Fruit fly (Drosophila melanogaster) whole organism, prepupa: ENCODE results near the gene CG15914.

Experiments
- Blimp-1 ChIP-seq: fragments of 200-800 bp; sonication (Bioruptor generic); optimal IDR thresholded peaks from 3 replicates; lab custom pipeline; 2017; ENCODE audit warnings: missing biosample characterization, missing genetic modification characterization, mild to moderate bottlenecking, moderate library complexity, missing genetic modification reagents
- CG10631 ChIP-seq: fragments of 200-800 bp; sonication (Bioruptor generic); optimal IDR thresholded peaks from 2 replicates; lab custom pipeline; 2016; ENCODE audit warnings: missing biosample characterization, missing genetic modification characterization
- CG10669 ChIP-seq: fragments of 200-800 bp; sonication (Bioruptor generic); optimal IDR thresholded peaks from 3 replicates; lab custom pipeline; 2018; ENCODE audit warnings: missing biosample characterization, mild to moderate bottlenecking, missing genetic modification characterization, moderate library complexity
- CG11762 ChIP-seq: fragments of 200-800 bp; sonication (Bioruptor generic); optimal IDR thresholded peaks from 3 replicates; lab custom pipeline; 2016; ENCODE audit warnings: missing biosample characterization, missing genetic modification characterization; ENCODE audit not compliant: insufficient read depth
- CG11902 ChIP-seq: fragments of 200-800 bp; sonication (Bioruptor generic); optimal IDR thresholded peaks from 3 replicates; lab custom pipeline; 2016; ENCODE audit warnings: missing biosample characterization, missing genetic modification characterization
- CG16779 ChIP-seq: fragments of 200-800 bp; sonication (Bioruptor generic); optimal IDR thresholded peaks from 3 replicates; lab custom pipeline; 2017; ENCODE audit warnings: missing biosample characterization, mild to moderate bottlenecking, missing genetic modification characterization
- CG3032 ChIP-seq: fragments of 200-800 bp; optimal IDR thresholded peaks from 2 replicates; lab custom pipeline; 2019; ENCODE audit warnings: missing biosample characterization, mild to moderate bottlenecking, missing genetic modification characterization, moderate library complexity
- CG31627 ChIP-seq: fragments of 200-800 bp; sonication (Bioruptor generic); optimal IDR thresholded peaks from 3 replicates; lab custom pipeline; 2016; ENCODE audit warnings: missing biosample characterization, missing genetic modification characterization
- CG32006 ChIP-seq: fragments of 200-800 bp; sonication (Bioruptor generic); optimal IDR thresholded peaks from 3 replicates; lab custom pipeline; 2017; ENCODE audit warnings: missing biosample characterization, mild to moderate bottlenecking, missing genetic modification characterization
- CG34406 ChIP-seq: fragments of 200-800 bp; sonication (Bioruptor generic); optimal IDR thresholded peaks from 3 replicates; lab custom pipeline; 2016; ENCODE audit warnings: missing biosample characterization, missing genetic modification characterization
- CG4318 ChIP-seq: fragments of 200-800 bp; sonication (Bioruptor generic); optimal IDR thresholded peaks from 3 replicates; lab custom pipeline; 2017; ENCODE audit warnings: missing biosample characterization, mild to moderate bottlenecking, missing genetic modification characterization
- CG6163 ChIP-seq: fragments of 200-800 bp; sonication (Bioruptor generic); IDR thresholded peaks from 3 replicates; pipeline ENCODE4 v1.3.6; 2022; ENCODE audit warnings: missing biosample characterization, missing genetic modification characterization
- CG6276 ChIP-seq: fragments of 200-800 bp; sonication (Bioruptor generic); optimal IDR thresholded peaks from 2 replicates; lab custom pipeline; 2017; ENCODE audit warnings: missing biosample characterization, mild to moderate bottlenecking, missing genetic modification characterization
- CG6792 ChIP-seq: fragments of 200-800 bp; sonication (Bioruptor generic); optimal IDR thresholded peaks from 3 replicates; lab custom pipeline; 2016; ENCODE audit warnings: missing biosample characterization, missing genetic modification characterization
- CG7368 ChIP-seq: fragments of 200-800 bp; sonication (Bioruptor generic); optimal IDR thresholded peaks from 3 replicates; lab custom pipeline; 2016; ENCODE audit warnings: missing biosample characterization, missing genetic modification characterization
- CG8119 ChIP-seq: fragments of 200-800 bp; sonication (Bioruptor generic); IDR thresholded peaks from 3 replicates; pipeline ENCODE4 v1.3.6; 2022; ENCODE audit warnings: missing biosample characterization, missing genetic modification characterization
- CG8319 ChIP-seq: fragments of 200-800 bp; sonication (Bioruptor generic); optimal IDR thresholded peaks from 3 replicates; lab custom pipeline; 2016; ENCODE audit warnings: missing biosample characterization, missing genetic modification characterization
- CG9139 ChIP-seq: fragments of 200-800 bp; sonication (Bioruptor generic); optimal IDR thresholded peaks from 3 replicates; lab custom pipeline; 2017; ENCODE audit warnings: missing biosample characterization, mild to moderate bottlenecking, missing genetic modification characterization
- Eip75B ChIP-seq: fragments of 200-800 bp; sonication (Bioruptor generic); optimal IDR thresholded peaks from 3 replicates; lab custom pipeline; 2016; ENCODE audit warnings: missing biosample characterization, missing genetic modification characterization
- Eip78C ChIP-seq: fragments of 200-800 bp; sonication (Bioruptor generic); peaks from one replicate; lab custom pipeline; 2016; ENCODE audit warnings: missing biosample characterization, missing genetic modification characterization
- Eip93F ChIP-seq: fragments of 200-800 bp; sonication (Bioruptor generic); optimal IDR thresholded peaks from 2 replicates; lab custom pipeline; 2016; ENCODE audit warnings: missing biosample characterization, mild to moderate bottlenecking, missing genetic modification characterization
- Ets21C ChIP-seq: fragments of 200-800 bp; sonication (Bioruptor generic); optimal IDR thresholded peaks from 3 replicates; lab custom pipeline; 2016; ENCODE audit warnings: missing biosample characterization, missing genetic modification characterization
- Ets96B ChIP-seq: fragments of 200-800 bp; optimal IDR thresholded peaks from 2 replicates; lab custom pipeline; 2019; ENCODE audit warnings: missing biosample characterization, mild to moderate bottlenecking, missing genetic modification characterization, moderate library complexity
- Hr38 ChIP-seq: sonication (Bioruptor generic); optimal IDR thresholded peaks from 2 replicates; lab custom pipeline; 2016; ENCODE audit warnings: missing biosample characterization, missing genetic modification characterization
- Hr39 ChIP-seq: fragments of 200-800 bp; sonication (Bioruptor generic); optimal IDR thresholded peaks from 2 replicates; lab custom pipeline; 2016; ENCODE audit warnings: missing biosample characterization, missing genetic modification characterization
- Hr4 ChIP-seq: fragments of 200-800 bp; sonication (Bioruptor generic); optimal IDR thresholded peaks from 3 replicates; lab custom pipeline; 2016; ENCODE audit warnings: missing biosample characterization, missing genetic modification characterization
- Lpt ChIP-seq: fragments of 200-800 bp; sonication (Bioruptor generic); optimal IDR thresholded peaks from 3 replicates; lab custom pipeline; 2016; ENCODE audit warnings: missing biosample characterization, missing genetic modification characterization
- OdsH ChIP-seq: fragments of 200-800 bp; sonication (Bioruptor generic); optimal IDR thresholded peaks from 3 replicates; lab custom pipeline; 2016; ENCODE audit warnings: missing biosample characterization, missing genetic modification characterization
- Sox15 ChIP-seq: fragments of 200-800 bp; sonication (Bioruptor generic); optimal IDR thresholded peaks from 3 replicates; lab custom pipeline; 2016; ENCODE audit warnings: missing biosample characterization, missing genetic modification characterization
- achi ChIP-seq: fragments of 200-800 bp; sonication (Bioruptor generic); optimal IDR thresholded peaks from 3 replicates; lab custom pipeline; 2016; ENCODE audit warnings: missing biosample characterization, missing genetic modification characterization
- cyc ChIP-seq: fragments of 200-800 bp; sonication (Bioruptor generic); optimal IDR thresholded peaks from 3 replicates; lab custom pipeline; 2016; ENCODE audit warnings: missing biosample characterization, missing genetic modification characterization
- dac ChIP-seq: fragments of 200-800 bp; sonication (Bioruptor generic); optimal IDR thresholded peaks from 2 replicates; lab custom pipeline; 2017; ENCODE audit warnings: missing biosample characterization, mild to moderate bottlenecking, missing genetic modification characterization
- dsx ChIP-seq: fragments of 200-800 bp; optimal IDR thresholded peaks from 3 replicates; lab custom pipeline; 2019; ENCODE audit warnings: missing biosample characterization, mild to moderate bottlenecking, missing genetic modification characterization, moderate library complexity; ENCODE audit not compliant: poor library complexity, severe bottlenecking
- eg ChIP-seq: fragments of 200-800 bp; sonication (Bioruptor generic); IDR thresholded peaks from 3 replicates; pipeline ENCODE4 v1.3.6; 2022; ENCODE audit warnings: missing biosample characterization, missing genetic modification characterization
- esn ChIP-seq: fragments of 200-800 bp; sonication (Bioruptor generic); optimal IDR thresholded peaks from 2 replicates; lab custom pipeline; 2016; ENCODE audit warnings: missing biosample characterization, mild to moderate bottlenecking, missing genetic modification characterization, moderate library complexity
- fd59A ChIP-seq: fragments of 200-800 bp; sonication (Bioruptor generic); optimal IDR thresholded peaks from 2 replicates; lab custom pipeline; 2017; ENCODE audit warnings: missing biosample characterization, mild to moderate bottlenecking, missing genetic modification characterization, missing genetic modification reagents
- fkh ChIP-seq: fragments of 200-800 bp; sonication (Bioruptor generic); optimal IDR thresholded peaks from 3 replicates; lab custom pipeline; 2017; ENCODE audit warnings: missing biosample characterization, mild to moderate bottlenecking, missing genetic modification characterization, moderate library complexity
- net ChIP-seq: fragments of 200-800 bp; sonication (Bioruptor generic); optimal IDR thresholded peaks from 3 replicates; lab custom pipeline; 2016; ENCODE audit warnings: missing biosample characterization, missing genetic modification characterization
- salr ChIP-seq, 2 experiments: fragments of 200-800 bp; sonication (Bioruptor generic); optimal IDR thresholded peaks; 3 replicates each; lab custom pipeline; 2016 to 2018; ENCODE audit warnings: missing biosample characterization in 2 of 2, missing genetic modification characterization in 2 of 2, mild to moderate bottlenecking in 1 of 2
- spab ChIP-seq: fragments of 200-800 bp; sonication (Bioruptor generic); optimal IDR thresholded peaks from 2 replicates; lab custom pipeline; 2017; ENCODE audit warnings: missing biosample characterization, mild to moderate bottlenecking, missing genetic modification characterization, missing genetic modification reagents
- svp ChIP-seq: fragments of 200-800 bp; sonication (Bioruptor generic); peaks from one replicate; lab custom pipeline; 2016; ENCODE audit warnings: missing biosample characterization, missing genetic modification characterization
- topi ChIP-seq: fragments of 200-800 bp; sonication (Bioruptor generic); optimal IDR thresholded peaks from 3 replicates; lab custom pipeline; 2016; ENCODE audit warnings: missing biosample characterization, missing genetic modification characterization
- vri ChIP-seq: fragments of 200-800 bp; sonication (Bioruptor generic); optimal IDR thresholded peaks from 3 replicates; lab custom pipeline; 2016; ENCODE audit warnings: missing biosample characterization, mild to moderate bottlenecking, missing genetic modification characterization

CG15914 gene

dm6 chrX:15867863-15868262 lies 14.6 kb downstream of the CG15914 start, which contains the start of gene Gapdh2 (continued):
- TF ChIP-seq spab (GFP tag; lab: Kevin White, UChicago) (peak; percentile 99), Blimp-1 (peak; percentile 98), achi (GFP tag; lab: Kevin White, UChicago) (peak; percentile 99), Hr38 (GFP tag; lab: Kevin White, UChicago) (peak; percentile 42), Lpt (GFP tag; lab: Kevin White, UChicago) (peak; percentile 100), vri (GFP tag; lab: Kevin White, UChicago) (peak; percentile 100), CG32006 (peak; percentile 99), Eip75B (GFP tag; lab: Kevin White, UChicago) (peak; percentile 99), Eip93F (GFP tag; lab: Kevin White, UChicago) (peak; percentile 100), Sox15 (peak; percentile 97), svp (GFP tag; lab: Kevin White, UChicago) (peak; percentile 100), fkh (peak; percentile 96), esn (peak; percentile 100), CG10669 (peak; percentile 99), salr (GFP tag; optimal IDR thresholded peaks at IDR 0.05; lab: Kevin White, UChicago) (peak; percentile 97 to 99), CG3032 (peak; percentile 100), CG34406 (GFP tag; lab: Kevin White, UChicago) (peak; percentile 100), CG11762 (GFP tag; lab: Kevin White, UChicago) (peak; percentile 99), Hr4 (GFP tag; lab: Kevin White, UChicago) (peak; percentile 99), dac (peak; percentile 95), net (peak; percentile 100), CG8319 (GFP tag; lab: Kevin White, UChicago) (peak; percentile 99), Eip78C (peak; percentile 100), Ets96B (tag; lab: Kevin White, UChicago) (peak; percentile 100), fd59A (GFP tag; lab: Kevin White, UChicago) (peak; percentile 98), CG8119 (peak; percentile 100), Hr39 (GFP tag; lab: Kevin White, UChicago) (peak; percentile 98), CG6163 (GFP tag; lab: Robert Waterston, UW) (peak; percentile 100), CG7368 (peak; percentile 99), cyc (GFP tag; lab: Kevin White, UChicago) (peak; percentile 99), CG4318 (GFP tag; lab: Kevin White, UChicago) (peak; percentile 96), topi (GFP tag; lab: Kevin White, UChicago) (peak; percentile 100), CG16779 (tag; lab: Kevin White, UChicago) (peak; percentile 99), CG11902 (peak; percentile 96), OdsH (GFP tag; lab: Kevin White, UChicago) (peak; percentile 99), Ets21C (peak; percentile 98), CG6792 (GFP tag; lab: Kevin White, UChicago) (peak; percentile 100), CG31627 (GFP tag; lab: Kevin White, UChicago) (peak; percentile 98), eg (GFP tag; lab: Robert Waterston, UW) (peak; percentile 100), CG10631 (GFP tag; lab: Kevin White, UChicago) (peak; percentile 99), dsx (peak; percentile 99)

DNA sequence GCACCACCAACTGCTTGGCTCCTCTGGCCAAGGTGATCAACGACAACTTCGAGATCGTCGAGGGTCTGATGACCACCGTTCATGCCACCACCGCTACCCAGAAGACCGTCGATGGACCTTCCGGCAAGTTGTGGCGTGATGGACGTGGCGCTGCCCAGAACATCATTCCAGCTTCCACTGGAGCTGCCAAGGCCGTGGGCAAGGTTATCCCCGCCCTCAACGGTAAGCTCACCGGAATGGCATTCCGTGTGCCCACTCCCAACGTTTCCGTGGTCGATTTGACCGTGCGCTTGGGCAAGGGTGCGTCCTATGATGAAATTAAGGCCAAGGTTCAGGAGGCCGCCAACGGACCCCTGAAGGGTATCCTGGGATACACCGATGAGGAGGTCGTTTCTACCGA lies 15.6 kb downstream of the CG15914 start:
- no peak for TF ChIP-seq salr (GFP tag; optimal IDR thresholded peaks at IDR 0.05; lab: Kevin White, UChicago)
- no peak for TF ChIP-seq CG6276 (GFP tag; lab: Kevin White, UChicago)
- no peak for TF ChIP-seq CG9139 (GFP tag; lab: Kevin White, UChicago)
